Worm (Caenorhabditis elegans) whole organism, L4 larva: ENCODE measurements around the gene nhr-128.

Experiments used
- D1046.2 ChIP-seq: fragments of 200-800 bp; sonication (Bioruptor generic); IDR thresholded peaks from 2 replicates; pipeline ENCODE4 v1.3.6; 2022; ENCODE audit warnings: missing genetic modification characterization, missing compliant biosample characterization
- F37D6.2 ChIP-seq: sonication (generic microtip); optimal IDR thresholded peaks from 2 replicates; lab custom pipeline; 2016; ENCODE audit warnings: mild to moderate bottlenecking, missing genetic modification characterization, missing compliant biosample characterization
- F49E8.2 ChIP-seq: sonication (generic microtip); optimal IDR thresholded peaks from 2 replicates; lab custom pipeline; 2016; ENCODE audit warnings: missing compliant biosample characterization, mild to moderate bottlenecking, missing genetic modification characterization, borderline replicate concordance
- R02D3.7 ChIP-seq: fragments of 150-350 bp; sonication (generic microtip); optimal IDR thresholded peaks from 3 replicates; lab custom pipeline; 2014; ENCODE audit warnings: missing biosample characterization, missing genetic modification characterization
- Y105C5A.15 ChIP-seq: fragments of 200-800 bp; sonication (Bioruptor generic); IDR thresholded peaks from 2 replicates; pipeline ENCODE4 v1.3.6; 2022; ENCODE audit warnings: missing genetic modification characterization, missing compliant biosample characterization
- ZK337.2 ChIP-seq: fragments of 200-800 bp; sonication (Bioruptor generic); IDR thresholded peaks from 2 replicates; pipeline ENCODE4 v1.3.6; 2022; ENCODE audit warnings: missing genetic modification reagents, missing genetic modification characterization, missing compliant biosample characterization
- aha-1 ChIP-seq: fragments of 150-350 bp; peaks from one replicate; lab custom pipeline; 2014; ENCODE audit warnings: missing biosample characterization, missing genetic modification characterization
- ama-1 ChIP-seq: fragments of 150-350 bp; optimal IDR thresholded peaks from 2 replicates; lab custom pipeline; 2014; ENCODE audit warnings: inconsistent platforms, mixed read lengths
- ceh-28 ChIP-seq: fragments of 150-350 bp; optimal IDR thresholded peaks from 2 replicates; lab custom pipeline; 2014; ENCODE audit warnings: missing biosample characterization, missing genetic modification reagents, missing genetic modification characterization
- ceh-32 ChIP-seq: sonication (generic microtip); optimal IDR thresholded peaks from 2 replicates; lab custom pipeline; 2016; ENCODE audit warnings: mild to moderate bottlenecking, missing genetic modification characterization, missing compliant biosample characterization; ENCODE audit not compliant: poor library complexity
- ceh-44 ChIP-seq: fragments of 200-800 bp; sonication (Bioruptor generic); IDR thresholded peaks from 2 replicates; pipeline ENCODE4 v1.3.6; 2022; ENCODE audit warnings: missing genetic modification reagents, missing genetic modification characterization, missing compliant biosample characterization
- ceh-82 ChIP-seq: sonication (generic microtip); optimal IDR thresholded peaks from 2 replicates; lab custom pipeline; 2017; ENCODE audit warnings: missing biosample characterization, missing genetic modification characterization
- daf-12 ChIP-seq: fragments of 150-350 bp; optimal IDR thresholded peaks from 2 replicates; lab custom pipeline; 2014; ENCODE audit warnings: missing biosample characterization, missing genetic modification reagents, missing genetic modification characterization
- daf-16 ChIP-seq, 3 experiments: sonication (generic microtip); optimal IDR thresholded peaks; 2 replicates each; lab custom pipeline; 2016 to 2017; ENCODE audit warnings: missing genetic modification characterization in 3 of 3, missing genetic modification reagents in 3 of 3, mild to moderate bottlenecking in 2 of 3, missing compliant biosample characterization in 2 of 3, missing biosample characterization in 1 of 3, moderate library complexity in 1 of 3
- daf-19 ChIP-seq: fragments of 200-800 bp; sonication (Bioruptor generic); conservative IDR thresholded peaks from 2 replicates; pipeline ENCODE4 v1.3.6; 2022; ENCODE audit warnings: missing genetic modification characterization, missing compliant biosample characterization
- dmd-6 ChIP-seq: fragments of 200-800 bp; sonication (Bioruptor generic); IDR thresholded peaks from 2 replicates; pipeline ENCODE4 v1.3.6; 2022; ENCODE audit warnings: missing genetic modification reagents, missing genetic modification characterization, missing compliant biosample characterization
- dve-1 ChIP-seq: sonication (generic microtip); optimal IDR thresholded peaks from 2 replicates; lab custom pipeline; 2017; ENCODE audit warnings: antibody characterized with exemption, mild to moderate bottlenecking, missing genetic modification characterization, missing compliant biosample characterization; ENCODE audit not compliant: insufficient read depth
- fkh-10 ChIP-seq: fragments of 150-350 bp; optimal IDR thresholded peaks from 2 replicates; lab custom pipeline; 2014; ENCODE audit warnings: missing biosample characterization, missing genetic modification reagents, missing genetic modification characterization
- gei-8 ChIP-seq: fragments of 200-800 bp; sonication (Bioruptor generic); optimal IDR thresholded peaks from 2 replicates; lab custom pipeline; 2018; ENCODE audit warnings: mild to moderate bottlenecking, missing genetic modification characterization, missing compliant biosample characterization
- hif-1 ChIP-seq, 2 experiments: sonication (generic microtip); optimal IDR thresholded peaks; 2 replicates each; lab custom pipeline; 2016 to 2017; ENCODE audit warnings: missing compliant biosample characterization in 2 of 2, missing genetic modification characterization in 2 of 2, missing genetic modification reagents in 2 of 2, missing genotype in 2 of 2, mild to moderate bottlenecking in 1 of 2
- hlh-11 ChIP-seq: fragments of 200-800 bp; sonication (Bioruptor generic); optimal IDR thresholded peaks from 2 replicates; lab custom pipeline; 2018; ENCODE audit warnings: mild to moderate bottlenecking, missing genetic modification characterization, missing compliant biosample characterization
- hlh-30 ChIP-seq: sonication (generic microtip); optimal IDR thresholded peaks from 2 replicates; lab custom pipeline; 2017; ENCODE audit warnings: antibody characterized with exemption, mild to moderate bottlenecking, missing genetic modification characterization, missing compliant biosample characterization; ENCODE audit not compliant: insufficient read depth
- lim-7 ChIP-seq: fragments of 200-800 bp; sonication (Bioruptor generic); IDR thresholded peaks from 2 replicates; pipeline ENCODE4 v1.3.6; 2022; ENCODE audit warnings: missing genetic modification characterization, missing compliant biosample characterization
- lin-1 ChIP-seq: fragments of 200-800 bp; sonication (Bioruptor generic); IDR thresholded peaks from 2 replicates; pipeline ENCODE4 v1.3.6; 2022; ENCODE audit warnings: missing genetic modification reagents, missing genetic modification characterization, missing compliant biosample characterization
- lin-38 ChIP-seq: fragments of 200-800 bp; sonication (Bioruptor generic); IDR thresholded peaks from 2 replicates; pipeline ENCODE4 v1.3.6; 2022; ENCODE audit warnings: missing genetic modification reagents, missing genetic modification characterization, missing compliant biosample characterization
- lin-39 ChIP-seq: fragments of 150-350 bp; optimal IDR thresholded peaks from 2 replicates; lab custom pipeline; 2014; ENCODE audit warnings: missing biosample characterization, missing genetic modification reagents, missing genetic modification characterization
- madf-5 ChIP-seq, 2 experiments: fragments of 200-800 bp; sonication (Bioruptor generic); IDR thresholded peaks; 2 replicates each; pipeline ENCODE4 v1.3.6; 2022; ENCODE audit warnings: missing compliant biosample characterization in 2 of 2, missing genetic modification characterization in 2 of 2
- madf-9 ChIP-seq: fragments of 200-800 bp; sonication (Bioruptor generic); conservative IDR thresholded peaks from 2 replicates; pipeline ENCODE4 v1.3.6; 2022; ENCODE audit warnings: missing genetic modification reagents, missing genetic modification characterization, missing compliant biosample characterization
- mdl-1 ChIP-seq, 2 experiments: fragments of 150-350 bp in 1 of 2; sonication (generic microtip) in 1 of 2; optimal IDR thresholded peaks; 2 replicates each; lab custom pipeline; 2014 to 2017; ENCODE audit warnings: missing biosample characterization in 2 of 2, missing genetic modification characterization in 2 of 2
- mes-2 ChIP-seq: sonication (generic microtip); optimal IDR thresholded peaks from 2 replicates; lab custom pipeline; 2016; ENCODE audit warnings: missing genotype, mild to moderate bottlenecking, missing genetic modification characterization, missing compliant biosample characterization; ENCODE audit not compliant: poor library complexity, severe bottlenecking
- mxl-3 ChIP-seq: fragments of 200-800 bp; sonication (Bioruptor generic); optimal IDR thresholded peaks from 2 replicates; lab custom pipeline; 2018; ENCODE audit warnings: mild to moderate bottlenecking, missing genetic modification characterization, missing compliant biosample characterization
- nhr-10 ChIP-seq: fragments of 150-350 bp; optimal IDR thresholded peaks from 2 replicates; lab custom pipeline; 2014; ENCODE audit warnings: missing biosample characterization, missing genetic modification characterization
- nhr-102 ChIP-seq: sonication (generic microtip); optimal IDR thresholded peaks from 2 replicates; lab custom pipeline; 2016; ENCODE audit warnings: mild to moderate bottlenecking, missing genetic modification characterization, moderate library complexity, missing compliant biosample characterization
- nhr-28 ChIP-seq: fragments of 150-350 bp; optimal IDR thresholded peaks from 2 replicates; lab custom pipeline; 2014; ENCODE audit warnings: missing biosample characterization, missing genetic modification characterization
- nhr-48 ChIP-seq: sonication (generic microtip); optimal IDR thresholded peaks from 2 replicates; lab custom pipeline; 2016; ENCODE audit warnings: mild to moderate bottlenecking, missing genetic modification characterization, missing compliant biosample characterization
- nhr-6 ChIP-seq: fragments of 150-350 bp; optimal IDR thresholded peaks from 2 replicates; lab custom pipeline; 2014; ENCODE audit warnings: missing biosample characterization, missing genetic modification characterization
- nhr-76 ChIP-seq: fragments of 150-350 bp; optimal IDR thresholded peaks from 2 replicates; lab custom pipeline; 2014; ENCODE audit warnings: missing biosample characterization, missing genetic modification characterization
- pha-4 ChIP-seq, 2 experiments: fragments of 150-350 bp in 1 of 2; fragments of 200-800 bp in 1 of 2; sonication (Bioruptor generic) in 1 of 2; IDR thresholded peaks in 1 of 2; optimal IDR thresholded peaks in 1 of 2; 2 replicates each; pipeline versions ENCODE4 v1.3.6 to Lab custom; 2014 to 2022; ENCODE audit warnings: missing genetic modification characterization in 2 of 2, missing genetic modification reagents in 2 of 2, missing biosample characterization in 1 of 2, missing compliant biosample characterization in 1 of 2
- php-3 ChIP-seq: fragments of 200-800 bp; sonication (Bioruptor generic); IDR thresholded peaks from 2 replicates; pipeline ENCODE4 v1.3.6; 2022; ENCODE audit warnings: missing genetic modification reagents, missing genetic modification characterization, missing compliant biosample characterization
- saeg-2 ChIP-seq: fragments of 200-800 bp; sonication (Bioruptor generic); IDR thresholded peaks from 2 replicates; pipeline ENCODE4 v1.3.6; 2022; ENCODE audit warnings: missing genetic modification reagents, missing genetic modification characterization, missing compliant biosample characterization
- tra-1 ChIP-seq: fragments of 200-800 bp; sonication (Bioruptor generic); IDR thresholded peaks from 2 replicates; pipeline ENCODE4 v1.3.6; 2022; ENCODE audit warnings: missing genetic modification reagents, missing genetic modification characterization, missing compliant biosample characterization
- vab-7 ChIP-seq: fragments of 200-800 bp; sonication (Bioruptor generic); IDR thresholded peaks from 2 replicates; pipeline ENCODE4 v1.3.6; 2022; ENCODE audit warnings: missing genetic modification reagents, missing genetic modification characterization, missing compliant biosample characterization
- ztf-11 ChIP-seq: fragments of 150-350 bp; optimal IDR thresholded peaks from 2 replicates; lab custom pipeline; 2014; ENCODE audit warnings: missing biosample characterization, missing genetic modification characterization
- ztf-7 ChIP-seq: fragments of 150-350 bp; optimal IDR thresholded peaks from 2 replicates; lab custom pipeline; 2014; ENCODE audit warnings: missing biosample characterization, missing genetic modification characterization

The nhr-128 gene

DNA sequence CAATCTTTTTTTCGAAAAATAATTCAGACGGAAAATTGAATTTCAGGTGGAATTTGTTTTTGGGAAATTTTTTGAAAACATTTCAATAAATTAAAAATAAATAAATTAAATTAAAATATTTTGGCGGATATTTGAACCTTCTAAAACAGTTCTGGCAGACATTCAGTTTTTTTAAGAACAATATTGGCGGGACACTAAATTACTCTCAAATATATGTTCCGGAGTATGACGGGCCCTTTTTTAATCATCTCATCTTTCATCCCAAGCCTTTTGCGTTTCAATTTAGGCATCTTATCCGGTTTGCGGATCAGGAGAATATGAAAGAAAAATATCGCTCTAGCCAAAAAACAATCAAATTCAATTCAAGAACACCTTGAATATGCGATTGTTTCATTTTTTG is 15.1 kb upstream of the nhr-128 start, which contains the start of gene svh-11:
Gene svh-11 (plus strand): TSS at position 301 of the 400 bp plus-strand sequence.
- TF ChIP-seq vab-7 (no peak), lin-39 (tag; lab: Kevin White, UChicago) (no peak), Y105C5A.15 (GFP tag; lab: Robert Waterston, UW) (no peak), fkh-10 (GFP tag; lab: Kevin White, UChicago) (no peak), F49E8.2 (no peak), ama-1 (no peak), lin-1 (no peak), lim-7 (GFP tag; lab: Robert Waterston, UW) (no peak), nhr-102 (tag; lab: Kevin White, UChicago) (no peak), hlh-11 (tag; lab: Kevin White, UChicago) (no peak), ceh-82 (tag; lab: Kevin White, UChicago) (no peak), nhr-10 (tag; lab: Kevin White, UChicago) (no peak), nhr-76 (tag; lab: Kevin White, UChicago) (no peak), daf-19 (GFP tag; lab: Robert Waterston, UW) (no peak)

DNA sequence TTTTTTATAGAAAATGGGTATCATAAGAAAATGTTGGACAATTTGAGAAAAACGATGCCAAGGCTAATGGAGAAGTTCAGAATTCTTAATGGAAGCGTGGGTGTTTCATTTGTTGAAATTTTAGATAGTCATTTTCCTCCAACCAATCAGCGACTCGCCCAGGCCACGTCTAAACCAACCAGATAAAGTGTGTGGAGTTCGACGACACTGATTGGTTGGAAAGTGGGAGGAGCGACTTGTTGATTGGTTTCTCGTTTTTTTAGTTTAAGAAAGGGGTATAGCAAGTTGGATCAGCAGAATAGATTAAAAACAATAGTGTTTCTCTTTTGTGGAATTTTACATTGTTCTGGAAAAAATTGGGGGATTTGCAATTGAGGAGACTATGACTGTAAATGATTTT is 14.3 kb upstream of the nhr-128 start:
- no peak for TF ChIP-seq ceh-32 (tag; lab: Kevin White, UChicago)
- TF ChIP-seq madf-5 (GFP tag; IDR thresholded peaks at IDR 0.05; lab: Robert Waterston, UW), result no peak
- no peak for TF ChIP-seq ZK337.2
- TF ChIP-seq saeg-2, result no peak
- TF ChIP-seq nhr-76 (tag; lab: Kevin White, UChicago), result no peak
- no peak for TF ChIP-seq ztf-7 (tag; lab: Kevin White, UChicago)

DNA sequence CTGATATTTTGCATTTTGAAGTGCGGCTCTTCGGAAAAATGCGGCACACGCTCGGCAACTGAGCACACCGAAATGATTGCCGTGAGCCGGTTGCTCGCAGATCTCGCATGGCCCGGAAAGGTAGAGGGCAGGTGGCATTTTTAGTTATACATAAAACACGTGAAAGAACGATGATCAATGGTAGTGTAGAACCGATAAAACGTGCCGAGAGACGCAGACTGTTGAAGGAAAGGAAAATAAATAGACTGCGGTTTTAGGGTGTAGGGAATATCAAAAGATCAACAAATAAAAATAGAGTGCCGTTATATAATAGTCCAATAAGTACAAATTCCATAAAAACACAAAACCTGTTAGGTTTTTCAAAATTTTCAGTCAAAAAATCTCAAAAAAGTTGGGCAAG is 9.9 kb upstream of the nhr-128 start, which contains the start of gene nhr-133:
Gene nhr-133 (minus strand): TSS at position 183 of the 400 bp plus-strand sequence.
- TF ChIP-seq hlh-30 (tag; lab: Kevin White, UChicago) (peak; percentile 83), gei-8 (GFP tag; lab: Kevin White, UChicago) (no peak), mes-2 (tag; lab: Kevin White, UChicago) (peak; percentile 6), mxl-3 (peak; percentile 81), madf-9 (GFP tag; lab: Robert Waterston, UW) (no peak), madf-5 (GFP tag; IDR thresholded peaks at IDR 0.05; lab: Robert Waterston, UW) (no peak), daf-16 (GFP tag; optimal IDR thresholded peaks at IDR 0.05; lab: Kevin White, UChicago) (no peak), daf-16 (tag; optimal IDR thresholded peaks at IDR 0.05; lab: Kevin White, UChicago) (peak; percentile 45), aha-1 (tag; lab: Kevin White, UChicago) (no peak), tra-1 (GFP tag; lab: Robert Waterston, UW) (no peak), F37D6.2 (tag; lab: Kevin White, UChicago) (no peak), mdl-1 (tag; optimal IDR thresholded peaks at IDR 0.05; lab: Kevin White, UChicago) (peak; percentile 12 to 79), daf-12 (no peak), nhr-28 (tag; lab: Kevin White, UChicago) (peak; percentile 80), dmd-6 (GFP tag; lab: Robert Waterston, UW) (peak; percentile 50; the same call in 1 of the 2 replicates), D1046.2 (GFP tag; lab: Robert Waterston, UW) (no peak), php-3 (no peak), dve-1 (tag; lab: Kevin White, UChicago) (peak; percentile 55), pha-4 (GFP tag; IDR thresholded peaks at IDR 0.05; lab: Robert Waterston, UW) (no peak), pha-4 (tag; optimal IDR thresholded peaks at IDR 0.05; lab: Kevin White, UChicago) (peak; percentile 9), hlh-11 (tag; lab: Kevin White, UChicago) (peak; percentile 40), lin-38 (GFP tag; lab: Robert Waterston, UW) (no peak), R02D3.7 (tag; lab: Kevin White, UChicago) (no peak), nhr-48 (tag; lab: Kevin White, UChicago) (no peak), ceh-28 (tag; lab: Kevin White, UChicago) (no peak), hif-1 (tag; optimal IDR thresholded peaks at IDR 0.05; lab: Kevin White, UChicago) (no peak), ceh-44 (GFP tag; lab: Robert Waterston, UW) (no peak), ztf-11 (tag; lab: Kevin White, UChicago) (no peak), nhr-6 (no peak), saeg-2 (no peak)
